Fruit fly (Drosophila melanogaster) whole organism, prepupa: ENCODE data around the gene CG17440.

Source experiments
- CG10669 ChIP-seq: fragments of 200-800 bp; sonication (Bioruptor generic); optimal IDR thresholded peaks from 3 replicates; lab custom pipeline; 2018; ENCODE audit warnings: missing biosample characterization, mild to moderate bottlenecking, missing genetic modification characterization, moderate library complexity
- CG11762 ChIP-seq: fragments of 200-800 bp; sonication (Bioruptor generic); optimal IDR thresholded peaks from 3 replicates; lab custom pipeline; 2016; ENCODE audit warnings: missing biosample characterization, missing genetic modification characterization; ENCODE audit not compliant: insufficient read depth
- CG15336 ChIP-seq: fragments of 200-800 bp; sonication (Bioruptor generic); IDR thresholded peaks from 2 replicates; pipeline ENCODE4 v1.3.6; 2022; ENCODE audit warnings: missing biosample characterization, missing genetic modification characterization
- CG32006 ChIP-seq: fragments of 200-800 bp; sonication (Bioruptor generic); optimal IDR thresholded peaks from 3 replicates; lab custom pipeline; 2017; ENCODE audit warnings: missing biosample characterization, mild to moderate bottlenecking, missing genetic modification characterization
- CG4318 ChIP-seq: fragments of 200-800 bp; sonication (Bioruptor generic); optimal IDR thresholded peaks from 3 replicates; lab custom pipeline; 2017; ENCODE audit warnings: missing biosample characterization, mild to moderate bottlenecking, missing genetic modification characterization
- CG6792 ChIP-seq: fragments of 200-800 bp; sonication (Bioruptor generic); optimal IDR thresholded peaks from 3 replicates; lab custom pipeline; 2016; ENCODE audit warnings: missing biosample characterization, missing genetic modification characterization
- CG6854 ChIP-seq: fragments of 200-800 bp; sonication (Bioruptor generic); optimal IDR thresholded peaks from 2 replicates; lab custom pipeline; 2017; ENCODE audit warnings: missing biosample characterization, mild to moderate bottlenecking, missing genetic modification characterization
- CG8119 ChIP-seq: fragments of 200-800 bp; sonication (Bioruptor generic); IDR thresholded peaks from 3 replicates; pipeline ENCODE4 v1.3.6; 2022; ENCODE audit warnings: missing biosample characterization, missing genetic modification characterization
- CG8319 ChIP-seq: fragments of 200-800 bp; sonication (Bioruptor generic); optimal IDR thresholded peaks from 3 replicates; lab custom pipeline; 2016; ENCODE audit warnings: missing biosample characterization, missing genetic modification characterization
- CG8632 ChIP-seq: fragments of 200-800 bp; sonication (Bioruptor generic); optimal IDR thresholded peaks from 3 replicates; lab custom pipeline; 2016; ENCODE audit warnings: missing biosample characterization, missing genetic modification characterization
- CG9139 ChIP-seq: fragments of 200-800 bp; sonication (Bioruptor generic); optimal IDR thresholded peaks from 3 replicates; lab custom pipeline; 2017; ENCODE audit warnings: missing biosample characterization, mild to moderate bottlenecking, missing genetic modification characterization
- Eip78C ChIP-seq: fragments of 200-800 bp; sonication (Bioruptor generic); peaks from one replicate; lab custom pipeline; 2016; ENCODE audit warnings: missing biosample characterization, missing genetic modification characterization
- Eip93F ChIP-seq: fragments of 200-800 bp; sonication (Bioruptor generic); optimal IDR thresholded peaks from 2 replicates; lab custom pipeline; 2016; ENCODE audit warnings: missing biosample characterization, mild to moderate bottlenecking, missing genetic modification characterization
- Ets21C ChIP-seq: fragments of 200-800 bp; sonication (Bioruptor generic); optimal IDR thresholded peaks from 3 replicates; lab custom pipeline; 2016; ENCODE audit warnings: missing biosample characterization, missing genetic modification characterization
- Ets96B ChIP-seq: fragments of 200-800 bp; optimal IDR thresholded peaks from 2 replicates; lab custom pipeline; 2019; ENCODE audit warnings: missing biosample characterization, mild to moderate bottlenecking, missing genetic modification characterization, moderate library complexity
- Hr38 ChIP-seq: sonication (Bioruptor generic); optimal IDR thresholded peaks from 2 replicates; lab custom pipeline; 2016; ENCODE audit warnings: missing biosample characterization, missing genetic modification characterization
- Hr39 ChIP-seq: fragments of 200-800 bp; sonication (Bioruptor generic); optimal IDR thresholded peaks from 2 replicates; lab custom pipeline; 2016; ENCODE audit warnings: missing biosample characterization, missing genetic modification characterization
- Lpt ChIP-seq: fragments of 200-800 bp; sonication (Bioruptor generic); optimal IDR thresholded peaks from 3 replicates; lab custom pipeline; 2016; ENCODE audit warnings: missing biosample characterization, missing genetic modification characterization
- Met ChIP-seq: fragments of 200-800 bp; sonication (Bioruptor generic); optimal IDR thresholded peaks from 3 replicates; lab custom pipeline; 2016; ENCODE audit warnings: missing biosample characterization, missing genetic modification characterization
- OdsH ChIP-seq: fragments of 200-800 bp; sonication (Bioruptor generic); optimal IDR thresholded peaks from 3 replicates; lab custom pipeline; 2016; ENCODE audit warnings: missing biosample characterization, missing genetic modification characterization
- Smox ChIP-seq: fragments of 200-800 bp; sonication (Bioruptor generic); optimal IDR thresholded peaks from 3 replicates; lab custom pipeline; 2016; ENCODE audit warnings: missing biosample characterization, missing genetic modification characterization
- Sox102F ChIP-seq: fragments of 200-800 bp; sonication (Bioruptor generic); optimal IDR thresholded peaks from 2 replicates; lab custom pipeline; 2016; ENCODE audit warnings: missing biosample characterization, mild to moderate bottlenecking, missing genetic modification characterization
- Sox14 ChIP-seq: fragments of 200-800 bp; sonication (Bioruptor generic); optimal IDR thresholded peaks from 3 replicates; lab custom pipeline; 2016; ENCODE audit warnings: missing biosample characterization, missing genetic modification characterization
- Sox15 ChIP-seq: fragments of 200-800 bp; sonication (Bioruptor generic); optimal IDR thresholded peaks from 3 replicates; lab custom pipeline; 2016; ENCODE audit warnings: missing biosample characterization, missing genetic modification characterization
- acj6 ChIP-seq: fragments of 200-800 bp; sonication (Bioruptor generic); optimal IDR thresholded peaks from 3 replicates; lab custom pipeline; 2016; ENCODE audit warnings: missing biosample characterization, missing genetic modification characterization
- cyc ChIP-seq: fragments of 200-800 bp; sonication (Bioruptor generic); optimal IDR thresholded peaks from 3 replicates; lab custom pipeline; 2016; ENCODE audit warnings: missing biosample characterization, missing genetic modification characterization
- dac ChIP-seq: fragments of 200-800 bp; sonication (Bioruptor generic); optimal IDR thresholded peaks from 2 replicates; lab custom pipeline; 2017; ENCODE audit warnings: missing biosample characterization, mild to moderate bottlenecking, missing genetic modification characterization
- dsx ChIP-seq: fragments of 200-800 bp; optimal IDR thresholded peaks from 3 replicates; lab custom pipeline; 2019; ENCODE audit warnings: missing biosample characterization, mild to moderate bottlenecking, missing genetic modification characterization, moderate library complexity; ENCODE audit not compliant: poor library complexity, severe bottlenecking
- eg ChIP-seq: fragments of 200-800 bp; sonication (Bioruptor generic); IDR thresholded peaks from 3 replicates; pipeline ENCODE4 v1.3.6; 2022; ENCODE audit warnings: missing biosample characterization, missing genetic modification characterization
- fd59A ChIP-seq: fragments of 200-800 bp; sonication (Bioruptor generic); optimal IDR thresholded peaks from 2 replicates; lab custom pipeline; 2017; ENCODE audit warnings: missing biosample characterization, mild to moderate bottlenecking, missing genetic modification characterization, missing genetic modification reagents
- fkh ChIP-seq: fragments of 200-800 bp; sonication (Bioruptor generic); optimal IDR thresholded peaks from 3 replicates; lab custom pipeline; 2017; ENCODE audit warnings: missing biosample characterization, mild to moderate bottlenecking, missing genetic modification characterization, moderate library complexity
- pdm3 ChIP-seq: fragments of 200-800 bp; sonication (Bioruptor generic); optimal IDR thresholded peaks from 3 replicates; lab custom pipeline; 2016; ENCODE audit warnings: missing biosample characterization, missing genetic modification characterization
- salr ChIP-seq, 2 experiments: fragments of 200-800 bp; sonication (Bioruptor generic); optimal IDR thresholded peaks; 3 replicates each; lab custom pipeline; 2016 to 2018; ENCODE audit warnings: missing biosample characterization in 2 of 2, missing genetic modification characterization in 2 of 2, mild to moderate bottlenecking in 1 of 2
- spab ChIP-seq: fragments of 200-800 bp; sonication (Bioruptor generic); optimal IDR thresholded peaks from 2 replicates; lab custom pipeline; 2017; ENCODE audit warnings: missing biosample characterization, mild to moderate bottlenecking, missing genetic modification characterization, missing genetic modification reagents
- ss ChIP-seq, 2 experiments: fragments of 200-800 bp; sonication (Bioruptor generic); optimal IDR thresholded peaks; 2 replicates in 1 of 2; 3 replicates in 1 of 2; lab custom pipeline; 2017 to 2018; ENCODE audit warnings: mild to moderate bottlenecking in 2 of 2, missing biosample characterization in 2 of 2, missing genetic modification characterization in 2 of 2, moderate library complexity in 1 of 2
- svp ChIP-seq: fragments of 200-800 bp; sonication (Bioruptor generic); peaks from one replicate; lab custom pipeline; 2016; ENCODE audit warnings: missing biosample characterization, missing genetic modification characterization
- topi ChIP-seq: fragments of 200-800 bp; sonication (Bioruptor generic); optimal IDR thresholded peaks from 3 replicates; lab custom pipeline; 2016; ENCODE audit warnings: missing biosample characterization, missing genetic modification characterization
- vri ChIP-seq: fragments of 200-800 bp; sonication (Bioruptor generic); optimal IDR thresholded peaks from 3 replicates; lab custom pipeline; 2016; ENCODE audit warnings: missing biosample characterization, mild to moderate bottlenecking, missing genetic modification characterization

Gene CG17440

dm6 chrX:9248040-9248439 is 21.7 kb downstream of the CG17440 start (continued):
- TF ChIP-seq Hr38 (GFP tag; lab: Kevin White, UChicago), result no peak
- TF ChIP-seq CG4318 (GFP tag; lab: Kevin White, UChicago), result no peak
- TF ChIP-seq fkh (GFP tag; lab: Kevin White, UChicago), result no peak
- TF ChIP-seq vri (GFP tag; lab: Kevin White, UChicago), result no peak
- TF ChIP-seq acj6 (GFP tag; lab: Kevin White, UChicago), result peak; percentile 30
- TF ChIP-seq Smox (GFP tag; lab: Kevin White, UChicago), result peak; percentile 54
- TF ChIP-seq dsx (GFP tag; lab: Kevin White, UChicago), result peak; percentile 24
- TF ChIP-seq salr (GFP tag; optimal IDR thresholded peaks at IDR 0.05; lab: Kevin White, UChicago), result peak in 1 of 2 experiments; percentile 23
- TF ChIP-seq ss (GFP tag; optimal IDR thresholded peaks at IDR 0.05; lab: Kevin White, UChicago), result no peak
- TF ChIP-seq Eip78C (GFP tag; lab: Kevin White, UChicago), result peak; percentile 79
- peak; percentile 14 for TF ChIP-seq CG6792 (GFP tag; lab: Kevin White, UChicago)
- TF ChIP-seq Sox15 (GFP tag; lab: Kevin White, UChicago), result peak; percentile 1
- no peak for TF ChIP-seq spab (GFP tag; lab: Kevin White, UChicago)
- TF ChIP-seq CG6854 (GFP tag; lab: Kevin White, UChicago), result no peak
- TF ChIP-seq cyc, result peak; percentile 13
- peak; percentile 70 for TF ChIP-seq svp (GFP tag; lab: Kevin White, UChicago)
- peak; percentile 62 for TF ChIP-seq CG32006 (GFP tag; lab: Kevin White, UChicago)
- TF ChIP-seq Lpt, result no peak
- peak; percentile 46 for TF ChIP-seq CG10669 (GFP tag; lab: Kevin White, UChicago)
- TF ChIP-seq OdsH (GFP tag; lab: Kevin White, UChicago), result peak; percentile 58
- TF ChIP-seq CG8632, result peak; percentile 27
- peak; percentile 61; the same call in 2 of the 3 replicates for TF ChIP-seq eg (GFP tag; lab: Robert Waterston, UW)
- no peak for TF ChIP-seq Sox102F (GFP tag; lab: Kevin White, UChicago)
- no peak for TF ChIP-seq CG8319 (GFP tag; lab: Kevin White, UChicago)
- TF ChIP-seq dac, result no peak
- peak; percentile 61; the same call in 1 of the 2 replicates for TF ChIP-seq CG15336 (GFP tag; lab: Robert Waterston, UW)
- TF ChIP-seq Hr39 (GFP tag; lab: Kevin White, UChicago), result peak; percentile 20
- no peak for TF ChIP-seq CG9139
- TF ChIP-seq pdm3 (GFP tag; lab: Kevin White, UChicago), result peak; percentile 9
- no peak for TF ChIP-seq fd59A
- TF ChIP-seq topi (GFP tag; lab: Kevin White, UChicago), result peak; percentile 37
- TF ChIP-seq CG11762 (GFP tag; lab: Kevin White, UChicago), result peak; percentile 2
- TF ChIP-seq Eip93F, result no peak
- TF ChIP-seq CG8119 (GFP tag; lab: Robert Waterston, UW), result peak; percentile 71

- no peak for TF ChIP-seq CG8319 (GFP tag; lab: Kevin White, UChicago)
- no peak for TF ChIP-seq Ets96B (tag; lab: Kevin White, UChicago)
- no peak for TF ChIP-seq Ets21C (GFP tag; lab: Kevin White, UChicago)
- no peak for TF ChIP-seq CG8119 (GFP tag; lab: Robert Waterston, UW)
- TF ChIP-seq Met (GFP tag; lab: Kevin White, UChicago), result no peak
- peak; percentile 11 for TF ChIP-seq svp (GFP tag; lab: Kevin White, UChicago)
- TF ChIP-seq CG9139, result no peak
- peak; percentile 59 for TF ChIP-seq Eip78C (GFP tag; lab: Kevin White, UChicago)
- peak; percentile 7 for TF ChIP-seq Sox14
- TF ChIP-seq, all 60 proteins: peak for 3
These were observed 22.4 kb downstream of the CG17440 start, which contains the start of the genes amx and Dsor1 for dm6 chrX:9247171-9247783. TSS of gene amx (minus strand) at chrX:9247336. TSS of gene Dsor1 (plus strand) at chrX:9247342.
